Fruit fly (Drosophila melanogaster) whole organism, embryonic: ENCODE measurements around the gene Hexo1.

ENCODE experiments used
- CG4707 ChIP-seq: fragments of 200-800 bp; sonication (Bioruptor generic); optimal IDR thresholded peaks from 2 replicates; lab custom pipeline; 2018; ENCODE audit warnings: missing biosample characterization, mild to moderate bottlenecking, missing genetic modification characterization, moderate library complexity
- CG7745 ChIP-seq: fragments of 200-800 bp; sonication (Bioruptor generic); optimal IDR thresholded peaks from 2 replicates; lab custom pipeline; 2018; ENCODE audit warnings: missing biosample characterization, mild to moderate bottlenecking, missing genetic modification characterization, moderate library complexity
- CG7963 ChIP-seq: fragments of 200-800 bp; sonication (Bioruptor generic); IDR thresholded peaks from 3 replicates; pipeline ENCODE4 v1.3.6; 2022; ENCODE audit warnings: missing biosample characterization, missing genetic modification characterization; ENCODE audit not compliant: partially characterized antibody
- CG9932 ChIP-seq: fragments of 200-800 bp; sonication (Bioruptor generic); IDR thresholded peaks from 2 replicates; pipeline ENCODE4 v1.3.6; 2022; ENCODE audit warnings: missing biosample characterization, missing genetic modification characterization
- Dfd ChIP-seq, 2 experiments: fragments of >200 bp; optimal IDR thresholded peaks; 2 replicates each; lab custom pipeline; 2017; ENCODE audit warnings: missing biosample characterization in 2 of 2, missing genetic modification characterization in 2 of 2
- NfI ChIP-seq: fragments of 200-800 bp; sonication (Bioruptor generic); optimal IDR thresholded peaks from 3 replicates; lab custom pipeline; 2018; ENCODE audit warnings: missing biosample characterization, mild to moderate bottlenecking, missing genetic modification characterization, moderate library complexity
- Opbp ChIP-seq: fragments of 200-800 bp; sonication (Bioruptor generic); IDR thresholded peaks from 3 replicates; pipeline ENCODE4 v1.3.6; 2022; ENCODE audit warnings: missing biosample characterization, missing genetic modification characterization; ENCODE audit not compliant: partially characterized antibody
- Xrp1 ChIP-seq: fragments of 200-800 bp; sonication (Bioruptor generic); IDR thresholded peaks from 2 replicates; pipeline ENCODE4 v1.3.6; 2022; ENCODE audit warnings: missing biosample characterization, missing genetic modification characterization
- chm ChIP-seq: fragments of 200-800 bp; sonication (Bioruptor generic); IDR thresholded peaks from 2 replicates; pipeline ENCODE4 v1.3.6; 2022; ENCODE audit warnings: missing biosample characterization, missing genetic modification characterization

dm6 chr3L:4296760-4297159, 8.3 kb downstream of the Hexo1 start:
- TF ChIP-seq NfI (GFP tag; lab: Kevin White, UChicago) (no peak), Dfd (GFP tag; optimal IDR thresholded peaks at IDR 0.05; lab: Kevin White, UChicago) (no peak), Opbp (no peak), CG7745 (tag; lab: Kevin White, UChicago) (no peak), Xrp1 (no peak), CG4707 (GFP tag; lab: Kevin White, UChicago) (no peak), chm (no peak), CG9932 (GFP tag; lab: Robert Waterston, UW) (no peak), CG7963 (GFP tag; lab: Robert Waterston, UW) (no peak)
